Fruit fly (Drosophila melanogaster): ENCODE data around the gene Cubn2.

Gene Cubn2

dm6 chr3L:11832360-11833295 is 18.1 kb upstream of the Cubn2 start (continued):
- no peak for TF ChIP-seq CG8089 (GFP tag; optimal IDR thresholded peaks at IDR 0.05)
- TF ChIP-seq CG10209 (GFP tag; optimal IDR thresholded peaks at IDR 0.05), result no peak
- TF ChIP-seq CG4404 (GFP tag; IDR thresholded peaks at IDR 0.05), result no peak
- no peak for TF ChIP-seq sr (GFP tag; IDR thresholded peaks at IDR 0.05)
- no peak for TF ChIP-seq da (GFP tag; optimal IDR thresholded peaks at IDR 0.05)
- no peak for TF ChIP-seq HLH54F (GFP tag; optimal IDR thresholded peaks at IDR 0.05)
- no peak for TF ChIP-seq ci (GFP tag; IDR thresholded peaks at IDR 0.05)
- no peak for TF ChIP-seq Antp (GFP tag; optimal IDR thresholded peaks at IDR 0.05)
- peak; percentile 64; the same call in 2 of the 3 replicates for TF ChIP-seq Aef1 (GFP tag; IDR thresholded peaks at IDR 0.05)
- TF ChIP-seq pzg (GFP tag; optimal IDR thresholded peaks at IDR 0.05), result no peak
- no peak for TF ChIP-seq gsb-n (tag; optimal IDR thresholded peaks at IDR 0.05)
- TF ChIP-seq Drgx (GFP tag; IDR thresholded peaks at IDR 0.05), result no peak
- TF ChIP-seq CG6272 (GFP tag; IDR thresholded peaks at IDR 0.05), result no peak
- TF ChIP-seq HLH3B (GFP tag; IDR thresholded peaks at IDR 0.05), result no peak
- no peak for TF ChIP-seq CG1024 (GFP tag; IDR thresholded peaks at IDR 0.05)
- no peak for TF ChIP-seq Lpt (GFP tag; optimal IDR thresholded peaks at IDR 0.05)
- TF ChIP-seq sqz (GFP tag; optimal IDR thresholded peaks at IDR 0.05), result no peak
- peak; percentile 62 for TF ChIP-seq twi (tag; optimal IDR thresholded peaks at IDR 0.05)
- TF ChIP-seq HHEX (GFP tag; optimal IDR thresholded peaks at IDR 0.05), result no peak
- no peak for TF ChIP-seq scrt (GFP tag; optimal IDR thresholded peaks at IDR 0.05)
- TF ChIP-seq Adf1 (GFP tag; IDR thresholded peaks at IDR 0.05), result peak; percentile 34; the same call in 1 of the 2 replicates
- peak; percentile 79 for TF ChIP-seq cg (GFP tag; optimal IDR thresholded peaks at IDR 0.05)
- no peak for TF ChIP-seq esg (GFP tag; conservative IDR thresholded peaks at IDR 0.05)
- no peak for TF ChIP-seq onecut (GFP tag; IDR thresholded peaks at IDR 0.05)
- no peak for TF ChIP-seq vfl (GFP tag; optimal IDR thresholded peaks at IDR 0.05)
- no peak for TF ChIP-seq odd (GFP tag; optimal IDR thresholded peaks at IDR 0.05)
- no peak for TF ChIP-seq CoRest (tag; optimal IDR thresholded peaks at IDR 0.05)
- TF ChIP-seq CG31441 (GFP tag; IDR thresholded peaks at IDR 0.05), result no peak
- TF ChIP-seq disco-r (GFP tag; optimal IDR thresholded peaks at IDR 0.05), result no peak
- TF ChIP-seq vnd (GFP tag; IDR thresholded peaks at IDR 0.05; ENCODE audit: partially characterized antibody), result no peak
- TF ChIP-seq Trl (optimal IDR thresholded peaks at IDR 0.05), result peak; percentile 51 to 59
- TF ChIP-seq Trl (GFP tag; optimal IDR thresholded peaks at IDR 0.05), result no peak
- no peak for TF ChIP-seq CG8478 (optimal IDR thresholded peaks at IDR 0.05)
- TF ChIP-seq slou (GFP tag; optimal IDR thresholded peaks at IDR 0.05), result no peak
- TF ChIP-seq CG12236 (GFP tag; optimal IDR thresholded peaks at IDR 0.05), result no peak
- no peak for TF ChIP-seq CG18599 (GFP tag; optimal IDR thresholded peaks at IDR 0.05)
- TF ChIP-seq CG10543 (GFP tag; optimal IDR thresholded peaks at IDR 0.05), result peak; percentile 26
- no peak for TF ChIP-seq Bteb2 (GFP tag; optimal IDR thresholded peaks at IDR 0.05)
- TF ChIP-seq MESR4 (GFP tag; optimal IDR thresholded peaks at IDR 0.05), result no peak
- TF ChIP-seq cad (GFP tag; optimal IDR thresholded peaks at IDR 0.05), result peak; percentile 71
- TF ChIP-seq ind (GFP tag; optimal IDR thresholded peaks at IDR 0.05), result no peak
- TF ChIP-seq row (GFP tag; IDR thresholded peaks at IDR 0.05), result no peak
- peak; percentile 36; the same call in 1 of the 2 replicates for TF ChIP-seq chm (GFP tag; IDR thresholded peaks at IDR 0.05)
